Fruit fly (Drosophila melanogaster) whole organism, embryonic: ENCODE results near the gene trv.

Experiments used
- Aef1 ChIP-seq: fragments of 200-800 bp; sonication (Bioruptor generic); IDR thresholded peaks from 3 replicates; pipeline ENCODE4 v1.3.6; 2022; ENCODE audit warnings: missing biosample characterization, missing genetic modification characterization
- Antp ChIP-seq: fragments of 200-800 bp; sonication (Bioruptor generic); optimal IDR thresholded peaks from 3 replicates; lab custom pipeline; 2016; ENCODE audit warnings: missing biosample characterization, missing genetic modification characterization
- Atf3 ChIP-seq: fragments of 200-800 bp; sonication (Bioruptor generic); optimal IDR thresholded peaks from 3 replicates; lab custom pipeline; 2016; ENCODE audit warnings: missing biosample characterization, missing genetic modification characterization
- Bteb2 ChIP-seq: fragments of 200-800 bp; sonication (Bioruptor generic); optimal IDR thresholded peaks from 2 replicates; lab custom pipeline; 2016; ENCODE audit warnings: missing biosample characterization, missing genetic modification characterization
- CG10147 ChIP-seq: fragments of 200-800 bp; sonication (Bioruptor generic); optimal IDR thresholded peaks from 2 replicates; lab custom pipeline; 2019; ENCODE audit warnings: missing biosample characterization, mild to moderate bottlenecking, missing genetic modification characterization, moderate library complexity
- CG11560 ChIP-seq: fragments of 200-800 bp; sonication (Bioruptor generic); IDR thresholded peaks from 3 replicates; pipeline ENCODE4 v1.3.6; 2022; ENCODE audit warnings: missing biosample characterization, missing genetic modification characterization
- CG11695 ChIP-seq: fragments of 200-800 bp; sonication (Bioruptor generic); IDR thresholded peaks from 3 replicates; pipeline ENCODE4 v1.3.6; 2022; ENCODE audit warnings: missing biosample characterization, missing genetic modification characterization
- CG13424 ChIP-seq: fragments of 200-800 bp; sonication (Bioruptor generic); optimal IDR thresholded peaks from 2 replicates; lab custom pipeline; 2019; ENCODE audit warnings: missing biosample characterization, mild to moderate bottlenecking, missing genetic modification characterization, moderate library complexity
- CG14441 ChIP-seq: fragments of 200-800 bp; sonication (Bioruptor generic); IDR thresholded peaks from 2 replicates; pipeline ENCODE4 v1.3.6; 2022; ENCODE audit warnings: missing biosample characterization, missing genetic modification characterization
- CG15269 ChIP-seq: fragments of 200-800 bp; sonication (Bioruptor generic); optimal IDR thresholded peaks from 2 replicates; lab custom pipeline; 2018; ENCODE audit warnings: missing biosample characterization, mild to moderate bottlenecking, missing genetic modification characterization, moderate library complexity
- CG1529 ChIP-seq: fragments of 200-800 bp; sonication (Bioruptor generic); optimal IDR thresholded peaks from 3 replicates; lab custom pipeline; 2018; ENCODE audit warnings: missing biosample characterization, missing genetic modification characterization
- CG17612 ChIP-seq: fragments of 200-800 bp; sonication (Bioruptor generic); IDR thresholded peaks from 2 replicates; pipeline ENCODE4 v1.3.6; 2022; ENCODE audit warnings: missing biosample characterization, missing genetic modification characterization
- CG18764 ChIP-seq: fragments of 200-800 bp; sonication (Bioruptor generic); optimal IDR thresholded peaks from 3 replicates; lab custom pipeline; 2016; ENCODE audit warnings: missing biosample characterization, missing genetic modification characterization
- CG2116 ChIP-seq: fragments of 200-800 bp; sonication (Bioruptor generic); optimal IDR thresholded peaks from 3 replicates; lab custom pipeline; 2018; ENCODE audit warnings: missing biosample characterization, mild to moderate bottlenecking, missing genetic modification characterization
- CG2199 ChIP-seq: fragments of 200-800 bp; sonication (Bioruptor generic); IDR thresholded peaks from 3 replicates; pipeline ENCODE4 v1.3.6; 2022; ENCODE audit warnings: missing biosample characterization, missing genetic modification characterization
- CG2202 ChIP-seq: fragments of 200-800 bp; sonication (Bioruptor generic); optimal IDR thresholded peaks from 2 replicates; lab custom pipeline; 2018; ENCODE audit warnings: missing biosample characterization, mild to moderate bottlenecking, missing genetic modification characterization
- CG2889 ChIP-seq: fragments of 200-800 bp; sonication (Bioruptor generic); IDR thresholded peaks from 3 replicates; pipeline ENCODE4 v1.3.6; 2022; ENCODE audit warnings: missing biosample characterization, missing genetic modification characterization
- CG3065 ChIP-seq: fragments of 200-800 bp; sonication (Bioruptor generic); optimal IDR thresholded peaks from 2 replicates; lab custom pipeline; 2016; ENCODE audit warnings: missing biosample characterization, missing genetic modification characterization
- CG33213 ChIP-seq: fragments of 200-800 bp; sonication (Bioruptor generic); optimal IDR thresholded peaks from 3 replicates; lab custom pipeline; 2016; ENCODE audit warnings: missing biosample characterization, missing genetic modification characterization
- CG5953 ChIP-seq: fragments of 200-800 bp; sonication (Bioruptor generic); IDR thresholded peaks from 2 replicates; pipeline ENCODE4 v1.3.6; 2022; ENCODE audit warnings: missing biosample characterization, missing genetic modification characterization
- CG7839 ChIP-seq: fragments of 200-800 bp; sonication (Bioruptor generic); optimal IDR thresholded peaks from 3 replicates; lab custom pipeline; 2018; ENCODE audit warnings: missing biosample characterization, mild to moderate bottlenecking, missing genetic modification characterization, moderate library complexity
- CG9215 ChIP-seq: fragments of 200-800 bp; sonication (Bioruptor generic); IDR thresholded peaks from 2 replicates; pipeline ENCODE4 v1.3.6; 2022; ENCODE audit warnings: missing biosample characterization, missing genetic modification characterization
- CG9932 ChIP-seq: fragments of 200-800 bp; sonication (Bioruptor generic); IDR thresholded peaks from 2 replicates; pipeline ENCODE4 v1.3.6; 2022; ENCODE audit warnings: missing biosample characterization, missing genetic modification characterization
- CoRest ChIP-seq: fragments of 200-800 bp; sonication (Bioruptor generic); optimal IDR thresholded peaks from 3 replicates; lab custom pipeline; 2018; ENCODE audit warnings: missing biosample characterization, mild to moderate bottlenecking, missing genetic modification characterization, moderate library complexity
- Dll ChIP-seq: fragments of 200-800 bp; sonication (Bioruptor generic); IDR thresholded peaks from 4 replicates; pipeline ENCODE4 v1.3.6; 2022; ENCODE audit warnings: missing biosample characterization, missing genetic modification characterization; ENCODE audit not compliant: partially characterized antibody
- HmgZ ChIP-seq: fragments of 200-800 bp; sonication (Bioruptor generic); optimal IDR thresholded peaks from 2 replicates; lab custom pipeline; 2018; ENCODE audit warnings: missing biosample characterization, mild to moderate bottlenecking, missing genetic modification characterization
- Hr51 ChIP-seq, 2 experiments: fragments of 200-800 bp; sonication (Bioruptor generic); optimal IDR thresholded peaks; 2 replicates in 1 of 2; 3 replicates in 1 of 2; lab custom pipeline; 2016 to 2018; ENCODE audit warnings: missing biosample characterization in 2 of 2, missing genetic modification characterization in 2 of 2, mild to moderate bottlenecking in 1 of 2, moderate library complexity in 1 of 2
- MBD-R2 ChIP-seq: fragments of 200-800 bp; sonication (Bioruptor generic); IDR thresholded peaks from 2 replicates; pipeline ENCODE4 v1.3.6; 2022; ENCODE audit warnings: missing biosample characterization, missing genetic modification characterization
- Ptx1 ChIP-seq: fragments of 200-800 bp; sonication (Bioruptor generic); IDR thresholded peaks from 2 replicates; pipeline ENCODE4 v1.3.6; 2022; ENCODE audit warnings: missing biosample characterization, missing genetic modification characterization
- al ChIP-seq: fragments of 200-800 bp; sonication (Bioruptor generic); IDR thresholded peaks from 2 replicates; pipeline ENCODE4 v1.3.6; 2022; ENCODE audit warnings: missing biosample characterization, missing genetic modification characterization
- amos ChIP-seq: fragments of 200-800 bp; sonication (Bioruptor generic); IDR thresholded peaks from 2 replicates; pipeline ENCODE4 v1.3.6; 2022; ENCODE audit warnings: missing biosample characterization, missing genetic modification characterization; ENCODE audit not compliant: partially characterized antibody
- bcd ChIP-seq: fragments of 200-800 bp; sonication (Bioruptor generic); optimal IDR thresholded peaks from 2 replicates; lab custom pipeline; 2017; ENCODE audit warnings: missing biosample characterization, mild to moderate bottlenecking, missing genetic modification characterization
- ci ChIP-seq: fragments of 200-800 bp; sonication (Bioruptor generic); IDR thresholded peaks from 3 replicates; pipeline ENCODE4 v1.3.6; 2022; ENCODE audit warnings: missing biosample characterization, missing genetic modification characterization
- dati ChIP-seq: fragments of 200-800 bp; sonication (Bioruptor generic); IDR thresholded peaks from 2 replicates; pipeline ENCODE4 v1.3.6; 2022; ENCODE audit warnings: missing biosample characterization, missing genetic modification characterization
- dpn ChIP-seq, 2 experiments: fragments of 200-800 bp; sonication (Bioruptor generic); optimal IDR thresholded peaks; 3 replicates each; lab custom pipeline; 2016; ENCODE audit warnings: missing biosample characterization in 2 of 2, missing genetic modification characterization in 2 of 2
- esg ChIP-seq: fragments of 200-800 bp; sonication (Bioruptor generic); conservative IDR thresholded peaks from 2 replicates; pipeline ENCODE4 v1.3.6; 2022; ENCODE audit warnings: missing biosample characterization, missing genetic modification characterization
- fd64A ChIP-seq: fragments of 200-800 bp; sonication (Bioruptor generic); optimal IDR thresholded peaks from 3 replicates; lab custom pipeline; 2018; ENCODE audit warnings: missing biosample characterization, mild to moderate bottlenecking, missing genetic modification characterization
- fd96Cb ChIP-seq: fragments of 200-800 bp; sonication (Bioruptor generic); optimal IDR thresholded peaks from 2 replicates; lab custom pipeline; 2018; ENCODE audit warnings: missing biosample characterization, mild to moderate bottlenecking, missing genetic modification characterization, moderate library complexity
- gce ChIP-seq: fragments of 200-800 bp; sonication (Bioruptor generic); IDR thresholded peaks from 3 replicates; pipeline ENCODE4 v1.3.6; 2022; ENCODE audit warnings: missing biosample characterization, missing genetic modification characterization
- nerfin-1 ChIP-seq: fragments of 200-800 bp; sonication (Bioruptor generic); optimal IDR thresholded peaks from 3 replicates; lab custom pipeline; 2019; ENCODE audit warnings: missing biosample characterization, mild to moderate bottlenecking, missing genetic modification characterization, moderate library complexity
- nerfin-2 ChIP-seq: fragments of 200-800 bp; sonication (Bioruptor generic); IDR thresholded peaks from 2 replicates; pipeline ENCODE4 v1.3.6; 2022; ENCODE audit warnings: missing biosample characterization, missing genetic modification characterization; ENCODE audit not compliant: partially characterized antibody
- schlank ChIP-seq: fragments of 200-800 bp; sonication (Bioruptor generic); optimal IDR thresholded peaks from 2 replicates; lab custom pipeline; 2018; ENCODE audit warnings: missing biosample characterization, mild to moderate bottlenecking, missing genetic modification characterization
- scrt ChIP-seq: fragments of 200-800 bp; sonication (Bioruptor generic); optimal IDR thresholded peaks from 2 replicates; lab custom pipeline; 2018; ENCODE audit warnings: missing biosample characterization, mild to moderate bottlenecking, missing genetic modification characterization, moderate library complexity
- seq ChIP-seq: fragments of 200-800 bp; sonication (Bioruptor generic); IDR thresholded peaks from 2 replicates; pipeline ENCODE4 v1.3.6; 2022; ENCODE audit warnings: missing biosample characterization, missing genetic modification characterization
- sisA ChIP-seq: fragments of 200-800 bp; sonication (Bioruptor generic); IDR thresholded peaks from 2 replicates; pipeline ENCODE4 v1.3.6; 2022; ENCODE audit warnings: missing biosample characterization, missing genetic modification characterization
- sqz ChIP-seq: fragments of 200-800 bp; sonication (Bioruptor generic); optimal IDR thresholded peaks from 3 replicates; lab custom pipeline; 2018; ENCODE audit warnings: missing biosample characterization, mild to moderate bottlenecking, missing genetic modification characterization
- tup ChIP-seq: fragments of 200-800 bp; sonication (Bioruptor generic); optimal IDR thresholded peaks from 2 replicates; lab custom pipeline; 2016; ENCODE audit warnings: missing biosample characterization, mild to moderate bottlenecking, missing genetic modification characterization, moderate library complexity
- vfl ChIP-seq: fragments of 200-800 bp; sonication (Bioruptor generic); optimal IDR thresholded peaks from 2 replicates; lab custom pipeline; 2016; ENCODE audit warnings: missing biosample characterization, missing genetic modification characterization
- vvl ChIP-seq: fragments of 200-800 bp; sonication (Bioruptor generic); IDR thresholded peaks from 2 replicates; pipeline ENCODE4 v1.3.6; 2022; ENCODE audit warnings: missing biosample characterization, missing genetic modification characterization
- yki ChIP-seq: fragments of >200 bp; optimal IDR thresholded peaks from 3 replicates; lab custom pipeline; 2018
- z ChIP-seq: fragments of 200-800 bp; sonication (Bioruptor generic); IDR thresholded peaks from 3 replicates; pipeline ENCODE4 v1.3.6; 2022; ENCODE audit warnings: missing biosample characterization, missing genetic modification characterization

The trv gene

dm6 chr3R:28118111-28118510 lies 91.7 kb downstream of the trv start (continued):
- peak; percentile 20; the same call in 1 of the 2 replicates for TF ChIP-seq MBD-R2 (GFP tag; lab: Robert Waterston, UW)
- 0 out of 2 replicates have a peak, but pooled peaks have one; percentile 8 for TF ChIP-seq al (GFP tag; lab: Robert Waterston, UW)
- no peak for TF ChIP-seq Dll (GFP tag; lab: Robert Waterston, UW)
- TF ChIP-seq CG11560 = 0 out of 3 replicates have a peak, but pooled peaks have one; percentile 36
- no peak for TF ChIP-seq CG3065
- no peak for TF ChIP-seq CG2116 (GFP tag; lab: Kevin White, UChicago)
- TF ChIP-seq sisA (GFP tag; lab: Robert Waterston, UW) = peak; percentile 41; the same call in 1 of the 2 replicates
- TF ChIP-seq nerfin-2 = no peak
- no peak for TF ChIP-seq z (GFP tag; lab: Robert Waterston, UW)
- TF ChIP-seq amos = no peak
- peak; percentile 11 for TF ChIP-seq fd96Cb (tag; lab: Kevin White, UChicago)
- TF ChIP-seq scrt (GFP tag; lab: Kevin White, UChicago) = peak; percentile 53
- TF ChIP-seq Atf3 (GFP tag; lab: Kevin White, UChicago) = no peak
- no peak for TF ChIP-seq CG2199 (GFP tag; lab: Robert Waterston, UW)
- peak; percentile 16 for TF ChIP-seq bcd (GFP tag; lab: Kevin White, UChicago)
- 0 out of 2 replicates have a peak, but pooled peaks have one; percentile 20 for TF ChIP-seq CG14441
- peak; percentile 54 for TF ChIP-seq CG15269 (tag; lab: Kevin White, UChicago)
- no peak for TF ChIP-seq yki (lab: Kevin White, UChicago)
- TF ChIP-seq CG13424 = peak; percentile 57
- no peak for TF ChIP-seq Bteb2 (GFP tag; lab: Kevin White, UChicago)
- peak; percentile 47 for TF ChIP-seq CG7839 (tag; lab: Kevin White, UChicago)
- peak; percentile 40 for TF ChIP-seq CG10147 (GFP tag; lab: Kevin White, UChicago)
- TF ChIP-seq gce (GFP tag; lab: Robert Waterston, UW) = no peak
- TF ChIP-seq CG5953 (GFP tag; lab: Robert Waterston, UW) = no peak
- no peak for TF ChIP-seq CG1529 (GFP tag; lab: Kevin White, UChicago)
- TF ChIP-seq Antp (GFP tag; lab: Kevin White, UChicago) = peak; percentile 38
- 0 out of 2 replicates have a peak, but pooled peaks have one; percentile 14 for TF ChIP-seq CG9932 (GFP tag; lab: Robert Waterston, UW)
- TF ChIP-seq CG2202 (tag; lab: Kevin White, UChicago) = no peak
- TF ChIP-seq CoRest = peak; percentile 56
- TF ChIP-seq dati = no peak
- peak; percentile 68 for TF ChIP-seq vvl
- peak; percentile 12 to 36 for TF ChIP-seq dpn (GFP tag; optimal IDR thresholded peaks at IDR 0.05; lab: Kevin White, UChicago)
- TF ChIP-seq esg (GFP tag; lab: Robert Waterston, UW) = peak; percentile 25; the same call in 1 of the 2 replicates
- TF ChIP-seq sqz = no peak
- TF ChIP-seq nerfin-1 (tag; lab: Kevin White, UChicago) = no peak
- TF ChIP-seq CG33213 = no peak
- TF ChIP-seq fd64A (GFP tag; lab: Kevin White, UChicago) = no peak
- TF ChIP-seq CG17612 (GFP tag; lab: Robert Waterston, UW) = no peak
- no peak for TF ChIP-seq CG2889
- TF ChIP-seq HmgZ (tag; lab: Kevin White, UChicago) = no peak
- no peak for TF ChIP-seq CG11695
- peak; percentile 46; the same call in 1 of the 3 replicates for TF ChIP-seq ci
- TF ChIP-seq vfl (GFP tag; lab: Kevin White, UChicago) = no peak
- no peak for TF ChIP-seq tup (GFP tag; lab: Kevin White, UChicago)
- TF ChIP-seq Ptx1 = peak; percentile 38; the same call in 1 of the 2 replicates
- TF ChIP-seq seq (GFP tag; lab: Robert Waterston, UW) = 0 out of 2 replicates have a peak, but pooled peaks have one; percentile 23
- TF ChIP-seq Hr51 (GFP tag; optimal IDR thresholded peaks at IDR 0.05; lab: Kevin White, UChicago) = peak in 1 of 2 experiments; percentile 56
- no peak for TF ChIP-seq CG18764
- peak; percentile 31; the same call in 1 of the 2 replicates for TF ChIP-seq CG9215 (GFP tag; lab: Robert Waterston, UW)
- TF ChIP-seq schlank (tag; lab: Kevin White, UChicago) = no peak
- peak; percentile 37; the same call in 1 of the 3 replicates for TF ChIP-seq Aef1 (GFP tag; lab: Robert Waterston, UW)
